Fruit fly (Drosophila melanogaster) whole organism, pupa: ENCODE data around the gene mRpS31.

Experiments
- CG10348 ChIP-seq: fragments of 200-800 bp; sonication (Bioruptor generic); IDR thresholded peaks from 2 replicates; pipeline ENCODE4 v1.3.6; 2022; ENCODE audit warnings: missing biosample characterization, missing genetic modification characterization
- CG12605 ChIP-seq: fragments of 200-800 bp; sonication (Bioruptor generic); IDR thresholded peaks from 2 replicates; pipeline ENCODE4 v1.3.6; 2022; ENCODE audit warnings: missing biosample characterization, missing genetic modification characterization
- CG13204 ChIP-seq: fragments of 200-800 bp; sonication (Bioruptor generic); optimal IDR thresholded peaks from 2 replicates; lab custom pipeline; 2018; ENCODE audit warnings: missing biosample characterization, mild to moderate bottlenecking, missing genetic modification characterization, moderate library complexity
- CG14655 ChIP-seq: fragments of 200-800 bp; sonication (Bioruptor generic); optimal IDR thresholded peaks from 3 replicates; lab custom pipeline; 2017; ENCODE audit warnings: mild to moderate bottlenecking, missing biosample characterization, missing genetic modification reagents, missing genetic modification characterization
- CG15710 ChIP-seq: fragments of 200-800 bp; sonication (Bioruptor generic); optimal IDR thresholded peaks from 2 replicates; lab custom pipeline; 2018; ENCODE audit warnings: missing biosample characterization, mild to moderate bottlenecking, missing genetic modification characterization, moderate library complexity
- CG17806 ChIP-seq: fragments of 200-800 bp; sonication (Bioruptor generic); optimal IDR thresholded peaks from 2 replicates; lab custom pipeline; 2018; ENCODE audit warnings: missing biosample characterization, mild to moderate bottlenecking, missing genetic modification characterization, moderate library complexity
- CG32121 ChIP-seq: fragments of 200-800 bp; sonication (Bioruptor generic); IDR thresholded peaks from 2 replicates; pipeline ENCODE4 v1.3.6; 2022; ENCODE audit warnings: missing biosample characterization, missing genetic modification characterization
- CG34367 ChIP-seq: fragments of 200-800 bp; sonication (Bioruptor generic); optimal IDR thresholded peaks from 2 replicates; lab custom pipeline; 2018; ENCODE audit warnings: missing biosample characterization, mild to moderate bottlenecking, missing genetic modification characterization
- CG4496 ChIP-seq: fragments of 200-800 bp; sonication (Bioruptor generic); IDR thresholded peaks from 3 replicates; pipeline ENCODE4 v1.3.6; 2022; ENCODE audit warnings: missing biosample characterization, missing genetic modification characterization
- CG8159 ChIP-seq: fragments of 200-800 bp; sonication (Bioruptor generic); optimal IDR thresholded peaks from 3 replicates; lab custom pipeline; 2018; ENCODE audit warnings: missing biosample characterization, mild to moderate bottlenecking, missing genetic modification characterization, moderate library complexity
- CG8301 ChIP-seq: fragments of 200-800 bp; sonication (Bioruptor generic); optimal IDR thresholded peaks from 2 replicates; lab custom pipeline; 2018; ENCODE audit warnings: missing biosample characterization, mild to moderate bottlenecking, missing genetic modification characterization
- CG9948 ChIP-seq: fragments of 200-800 bp; sonication (Bioruptor generic); optimal IDR thresholded peaks from 2 replicates; lab custom pipeline; 2018; ENCODE audit warnings: missing biosample characterization, mild to moderate bottlenecking, missing genetic modification characterization, moderate library complexity
- D1 ChIP-seq: fragments of 200-800 bp; sonication (Bioruptor generic); optimal IDR thresholded peaks from 2 replicates; lab custom pipeline; 2018; ENCODE audit warnings: missing biosample characterization, mild to moderate bottlenecking, missing genetic modification characterization, moderate library complexity
- EcR ChIP-seq: fragments of 200-800 bp; sonication (Bioruptor generic); optimal IDR thresholded peaks from 3 replicates; lab custom pipeline; 2019; ENCODE audit warnings: missing biosample characterization, missing genetic modification characterization, mild to moderate bottlenecking, moderate library complexity, missing genetic modification reagents
- Ets98B ChIP-seq: fragments of 200-800 bp; sonication (Bioruptor generic); IDR thresholded peaks from 2 replicates; pipeline ENCODE4 v1.3.6; 2022; ENCODE audit warnings: missing biosample characterization, missing genetic modification characterization
- Pif1A ChIP-seq: fragments of 200-800 bp; sonication (Bioruptor generic); optimal IDR thresholded peaks from 3 replicates; lab custom pipeline; 2016; ENCODE audit warnings: missing biosample characterization, missing genetic modification characterization
- Pif1B ChIP-seq: fragments of 200-800 bp; sonication (Bioruptor generic); optimal IDR thresholded peaks from 3 replicates; lab custom pipeline; 2016; ENCODE audit warnings: missing biosample characterization, missing genetic modification characterization
- Snoo ChIP-seq: fragments of 200-800 bp; sonication (Bioruptor generic); optimal IDR thresholded peaks from 3 replicates; lab custom pipeline; 2017; ENCODE audit warnings: missing biosample characterization, mild to moderate bottlenecking, missing genetic modification characterization, inconsistent platforms
- fd96Ca ChIP-seq: fragments of 200-800 bp; sonication (Bioruptor generic); IDR thresholded peaks from 3 replicates; pipeline ENCODE4 v1.3.6; 2022; ENCODE audit warnings: missing biosample characterization, missing genetic modification characterization
- gl ChIP-seq: fragments of 200-800 bp; sonication (Bioruptor generic); optimal IDR thresholded peaks from 2 replicates; lab custom pipeline; 2018; ENCODE audit warnings: missing biosample characterization, mild to moderate bottlenecking, missing genetic modification characterization
- rn ChIP-seq: fragments of 200-800 bp; sonication (Bioruptor generic); IDR thresholded peaks from 2 replicates; pipeline ENCODE4 v1.3.6; 2022; ENCODE audit warnings: missing biosample characterization, missing genetic modification characterization

mRpS31 gene

dm6 chr3L:15996019-15996418 is 9.0 kb upstream of the mRpS31 start:
- TF ChIP-seq D1 (no peak), CG32121 (GFP tag; lab: Robert Waterston, UW) (no peak), CG14655 (GFP tag; lab: Kevin White, UChicago) (no peak), Snoo (tag; lab: Kevin White, UChicago) (no peak), CG34367 (tag; lab: Kevin White, UChicago) (no peak), CG12605 (GFP tag; lab: Robert Waterston, UW) (no peak), Pif1B (GFP tag; lab: Kevin White, UChicago) (no peak), gl (tag; lab: Kevin White, UChicago) (no peak)
- TF ChIP-seq, all 21 proteins: peak for 0

- no peak for TF ChIP-seq CG15710 (tag; lab: Kevin White, UChicago)
- no peak for TF ChIP-seq Ets98B (GFP tag; lab: Robert Waterston, UW)
- TF ChIP-seq CG13204 (GFP tag; lab: Kevin White, UChicago): no peak
- no peak for TF ChIP-seq CG12605 (GFP tag; lab: Robert Waterston, UW)
- TF ChIP-seq rn (GFP tag; lab: Robert Waterston, UW): no peak
- TF ChIP-seq gl (tag; lab: Kevin White, UChicago): no peak
- TF ChIP-seq CG4496 (GFP tag; lab: Robert Waterston, UW): no peak
- no peak for TF ChIP-seq EcR (GFP tag; lab: Kevin White, UChicago)
- no peak for TF ChIP-seq CG8301 (tag; lab: Kevin White, UChicago)
- TF ChIP-seq CG17806 (tag; lab: Kevin White, UChicago): no peak
- no peak for TF ChIP-seq CG8159
- no peak for TF ChIP-seq CG32121 (GFP tag; lab: Robert Waterston, UW)
- no peak for TF ChIP-seq D1
- TF ChIP-seq Snoo (tag; lab: Kevin White, UChicago): no peak
- TF ChIP-seq CG10348 (GFP tag; lab: Robert Waterston, UW): no peak
- TF ChIP-seq CG14655 (GFP tag; lab: Kevin White, UChicago): no peak
- TF ChIP-seq fd96Ca (GFP tag; lab: Robert Waterston, UW): no peak
- no peak for TF ChIP-seq CG9948 (tag; lab: Kevin White, UChicago)
- no peak for TF ChIP-seq Pif1B (GFP tag; lab: Kevin White, UChicago)
Observed at dm6 chr3L:15998217-15998616, 6.8 kb upstream of the mRpS31 start.

- TF ChIP-seq CG32121 (GFP tag; lab: Robert Waterston, UW) (no peak), CG15710 (tag; lab: Kevin White, UChicago) (no peak), CG17806 (tag; lab: Kevin White, UChicago) (peak; percentile 3)
Observed at dm6 chr3L:15999358-16000005, 5.5 kb upstream of the mRpS31 start.

dm6 chr3L:16001164-16001679 is 3.8 kb upstream of the mRpS31 start:
- TF ChIP-seq Snoo (tag; lab: Kevin White, UChicago) (no peak), CG9948 (tag; lab: Kevin White, UChicago) (no peak), Ets98B (GFP tag; lab: Robert Waterston, UW) (peak; percentile 77), Pif1B (GFP tag; lab: Kevin White, UChicago) (no peak), CG32121 (GFP tag; lab: Robert Waterston, UW) (peak; percentile 88), rn (GFP tag; lab: Robert Waterston, UW) (no peak), Pif1A (GFP tag; lab: Kevin White, UChicago) (peak; percentile 62), CG8301 (tag; lab: Kevin White, UChicago) (peak; percentile 73), CG34367 (tag; lab: Kevin White, UChicago) (no peak), CG10348 (GFP tag; lab: Robert Waterston, UW) (peak; percentile 60; the same call in 1 of the 2 replicates), CG4496 (GFP tag; lab: Robert Waterston, UW) (no peak; the same call in 2 of the 3 replicates), CG14655 (GFP tag; lab: Kevin White, UChicago) (peak; percentile 74), CG8159 (no peak), gl (tag; lab: Kevin White, UChicago) (no peak), CG17806 (tag; lab: Kevin White, UChicago) (peak; percentile 10), EcR (GFP tag; lab: Kevin White, UChicago) (no peak), fd96Ca (GFP tag; lab: Robert Waterston, UW) (no peak), CG13204 (GFP tag; lab: Kevin White, UChicago) (no peak), D1 (no peak), CG15710 (tag; lab: Kevin White, UChicago) (peak; percentile 27), CG12605 (GFP tag; lab: Robert Waterston, UW) (peak; percentile 30; the same call in 1 of the 2 replicates)

- TF ChIP-seq CG8159: no peak
- TF ChIP-seq CG15710 (tag; lab: Kevin White, UChicago): peak; percentile 32
- peak; percentile 12 for TF ChIP-seq CG17806 (tag; lab: Kevin White, UChicago)
- no peak; the same call in 1 of the 3 replicates for TF ChIP-seq fd96Ca (GFP tag; lab: Robert Waterston, UW)
- no peak for TF ChIP-seq D1
- TF ChIP-seq CG4496 (GFP tag; lab: Robert Waterston, UW): no peak
- TF ChIP-seq CG9948 (tag; lab: Kevin White, UChicago): peak; percentile 1
- TF ChIP-seq Ets98B (GFP tag; lab: Robert Waterston, UW): peak; percentile 62
- peak; percentile 62 for TF ChIP-seq CG14655 (GFP tag; lab: Kevin White, UChicago)
- no peak for TF ChIP-seq Snoo (tag; lab: Kevin White, UChicago)
- peak; percentile 48; the same call in 1 of the 2 replicates for TF ChIP-seq CG32121 (GFP tag; lab: Robert Waterston, UW)
- peak; percentile 60 for TF ChIP-seq Pif1A (GFP tag; lab: Kevin White, UChicago)
- peak; percentile 78 for TF ChIP-seq gl (tag; lab: Kevin White, UChicago)
- TF ChIP-seq rn (GFP tag; lab: Robert Waterston, UW): no peak
- TF ChIP-seq CG34367 (tag; lab: Kevin White, UChicago): peak; percentile 26
- TF ChIP-seq CG8301 (tag; lab: Kevin White, UChicago): peak; percentile 52
- TF ChIP-seq CG12605 (GFP tag; lab: Robert Waterston, UW): peak; percentile 84
- no peak for TF ChIP-seq EcR (GFP tag; lab: Kevin White, UChicago)
- TF ChIP-seq CG10348 (GFP tag; lab: Robert Waterston, UW): no peak
- peak; percentile 41 for TF ChIP-seq CG13204 (GFP tag; lab: Kevin White, UChicago)
- peak; percentile 37 for TF ChIP-seq Pif1B (GFP tag; lab: Kevin White, UChicago)
Observed at dm6 chr3L:16002116-16002716, 2.8 kb upstream of the mRpS31 start.
